Fruit fly (Drosophila melanogaster): ENCODE measurements around the gene LManV.

LManV gene

dm6 chr2L:8776163-8776562 lies at the start of gene LManV:
LManV (minus strand) TSS chr2L:8776263.
- no peak for TF ChIP-seq Sin3A (optimal IDR thresholded peaks at IDR 0.05)
- no peak for TF ChIP-seq h (optimal IDR thresholded peaks at IDR 0.05)
- no peak for TF ChIP-seq Myc (optimal IDR thresholded peaks at IDR 0.05)
- TF ChIP-seq ttk (optimal IDR thresholded peaks at IDR 0.05): no peak
- no peak for TF ChIP-seq psq (optimal IDR thresholded peaks at IDR 0.05)
- TF ChIP-seq insv (optimal IDR thresholded peaks at IDR 0.05): no peak

dm6 chr2L:8825222-8825869 lies 49.3 kb upstream of the LManV start, which contains the start of gene SoxN:
SoxN (plus strand) TSS chr2L:8825645.
- TF ChIP-seq h (optimal IDR thresholded peaks at IDR 0.05): no peak
- TF ChIP-seq ttk (optimal IDR thresholded peaks at IDR 0.05): no peak

DNA sequence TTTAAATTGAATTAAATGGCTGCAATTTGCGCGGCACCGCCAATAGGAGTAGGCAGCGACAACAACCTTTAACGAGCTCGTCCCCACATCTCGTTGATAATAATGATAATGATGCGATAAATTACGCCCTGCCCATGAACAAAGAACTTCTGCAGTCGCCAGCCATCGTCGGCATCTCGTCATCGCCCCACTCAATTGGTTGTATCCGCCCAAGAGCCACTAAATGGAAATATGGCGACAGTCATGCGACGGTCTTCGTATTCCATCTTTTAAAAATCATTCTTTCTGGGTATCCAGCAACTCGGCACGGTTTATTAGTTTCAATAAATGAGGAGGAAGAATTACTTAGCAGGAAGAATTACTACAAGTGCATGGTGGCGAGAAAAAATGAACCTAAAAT lies 44.5 kb upstream of the LManV start:
- no peak for TF ChIP-seq insv (optimal IDR thresholded peaks at IDR 0.05)
- no peak for TF ChIP-seq Myc (optimal IDR thresholded peaks at IDR 0.05)
- no peak for TF ChIP-seq Sin3A (optimal IDR thresholded peaks at IDR 0.05)
- TF ChIP-seq ttk (optimal IDR thresholded peaks at IDR 0.05): no peak
- no peak for TF ChIP-seq h (optimal IDR thresholded peaks at IDR 0.05)
- TF ChIP-seq psq (optimal IDR thresholded peaks at IDR 0.05): no peak

DNA sequence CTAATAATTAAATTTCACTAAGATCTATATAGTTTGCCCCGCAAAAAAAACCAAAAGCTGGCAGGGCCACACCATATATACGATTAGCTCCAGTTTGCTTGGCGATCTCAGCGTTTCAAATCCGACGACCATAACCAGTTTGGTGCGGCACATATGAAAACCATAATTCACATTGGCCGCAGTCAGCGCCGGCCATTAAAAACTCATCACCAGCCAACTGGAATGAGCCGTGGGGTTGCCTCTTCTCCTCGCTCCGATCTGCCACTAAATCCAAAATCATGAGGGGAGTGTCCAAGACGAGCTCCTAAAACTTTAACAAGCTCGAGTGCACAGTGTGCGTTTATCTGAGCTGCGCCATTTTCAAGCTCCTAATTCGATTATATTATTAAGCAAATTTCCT lies 41.3 kb upstream of the LManV start:
- TF ChIP-seq Myc (optimal IDR thresholded peaks at IDR 0.05) (no peak), psq (optimal IDR thresholded peaks at IDR 0.05) (no peak), insv (optimal IDR thresholded peaks at IDR 0.05) (no peak)

DNA sequence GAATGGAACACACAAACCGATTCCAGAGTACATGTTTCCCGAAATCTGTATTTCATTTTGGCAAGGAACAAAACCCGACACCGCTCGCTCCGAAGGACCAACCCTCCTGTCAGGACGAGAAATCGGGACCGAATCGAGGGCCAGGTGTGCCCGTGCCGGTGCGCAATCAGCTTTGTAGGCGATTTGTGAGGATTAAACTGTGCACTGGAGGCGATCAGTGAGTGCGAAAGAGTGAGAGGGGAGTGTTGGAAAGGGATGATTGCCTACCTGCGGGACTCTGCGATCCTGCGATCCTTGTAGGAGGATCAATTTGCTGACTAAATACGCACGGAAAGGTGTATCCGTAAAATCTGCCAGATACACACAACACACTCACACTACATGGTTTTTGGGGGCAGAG lies 33.7 kb upstream of the LManV start:
- TF ChIP-seq Myc (optimal IDR thresholded peaks at IDR 0.05) (no peak), Sin3A (optimal IDR thresholded peaks at IDR 0.05) (no peak), h (optimal IDR thresholded peaks at IDR 0.05) (no peak)

- TF ChIP-seq Sin3A (optimal IDR thresholded peaks at IDR 0.05): no peak
- no peak for TF ChIP-seq ttk (optimal IDR thresholded peaks at IDR 0.05)
- TF ChIP-seq h (optimal IDR thresholded peaks at IDR 0.05): no peak
- TF ChIP-seq Myc (optimal IDR thresholded peaks at IDR 0.05): no peak
- no peak for TF ChIP-seq insv (optimal IDR thresholded peaks at IDR 0.05)
- TF ChIP-seq psq (optimal IDR thresholded peaks at IDR 0.05): no peak
These were observed 28.1 kb upstream of the LManV start for dm6 chr2L:8804128-8804527.

dm6 chr2L:8799009-8799408 lies 22.9 kb upstream of the LManV start:
- TF ChIP-seq insv (optimal IDR thresholded peaks at IDR 0.05) (no peak), Myc (optimal IDR thresholded peaks at IDR 0.05) (no peak), h (optimal IDR thresholded peaks at IDR 0.05) (no peak), psq (optimal IDR thresholded peaks at IDR 0.05) (no peak), Sin3A (optimal IDR thresholded peaks at IDR 0.05) (no peak), ttk (optimal IDR thresholded peaks at IDR 0.05) (no peak)

DNA sequence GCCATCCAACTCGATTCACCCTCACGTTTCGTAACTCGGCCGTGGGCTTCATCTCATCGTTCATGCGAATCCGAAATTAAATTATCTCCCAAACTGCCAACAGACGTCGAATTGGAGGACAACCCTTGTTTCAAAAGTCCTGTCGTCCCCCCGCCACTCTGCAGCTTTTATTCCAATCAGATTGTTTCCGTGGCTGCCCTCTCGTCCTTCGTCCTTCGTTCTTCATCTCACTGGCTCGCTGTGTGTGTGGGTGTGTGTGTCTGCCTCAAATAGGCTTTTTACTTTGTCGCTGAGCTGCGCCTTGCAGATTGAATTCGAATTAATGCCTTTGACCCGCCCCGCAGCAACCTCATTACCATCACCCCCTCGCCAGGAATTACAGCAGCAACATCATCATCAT lies 18.1 kb upstream of the LManV start:
- TF ChIP-seq Myc (optimal IDR thresholded peaks at IDR 0.05) (no peak), Sin3A (optimal IDR thresholded peaks at IDR 0.05) (no peak), psq (optimal IDR thresholded peaks at IDR 0.05) (no peak), h (optimal IDR thresholded peaks at IDR 0.05) (no peak), insv (optimal IDR thresholded peaks at IDR 0.05) (no peak), ttk (optimal IDR thresholded peaks at IDR 0.05) (no peak)

- TF ChIP-seq Myc (optimal IDR thresholded peaks at IDR 0.05) (no peak), ttk (optimal IDR thresholded peaks at IDR 0.05) (no peak), Sin3A (optimal IDR thresholded peaks at IDR 0.05) (no peak), h (optimal IDR thresholded peaks at IDR 0.05) (no peak)
These were observed 15.6 kb upstream of the LManV start for dm6 chr2L:8791703-8792102.

DNA sequence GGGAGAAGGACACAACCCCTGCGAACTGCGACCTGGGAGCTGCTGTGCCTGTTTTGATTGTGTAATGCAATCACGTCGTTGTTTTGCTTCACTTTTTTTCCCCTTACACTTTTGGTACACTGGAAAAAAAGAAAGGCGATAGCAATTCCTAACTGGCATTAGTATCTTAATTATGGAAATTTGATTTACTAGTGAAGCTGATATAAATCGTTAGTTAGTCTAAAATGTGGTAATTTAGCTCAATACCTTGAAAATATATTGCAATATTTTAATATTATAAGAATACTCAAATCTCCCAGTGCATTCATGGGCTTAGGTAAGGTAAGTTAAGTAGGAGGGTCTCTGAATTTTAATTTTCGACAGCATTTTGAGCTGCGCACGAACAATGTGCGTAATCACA lies 11.5 kb upstream of the LManV start:
- TF ChIP-seq Sin3A (optimal IDR thresholded peaks at IDR 0.05): no peak
- TF ChIP-seq psq (optimal IDR thresholded peaks at IDR 0.05): no peak
- TF ChIP-seq ttk (optimal IDR thresholded peaks at IDR 0.05): no peak
- no peak for TF ChIP-seq Myc (optimal IDR thresholded peaks at IDR 0.05)
- TF ChIP-seq h (optimal IDR thresholded peaks at IDR 0.05): no peak
- no peak for TF ChIP-seq insv (optimal IDR thresholded peaks at IDR 0.05)

dm6 chr2L:8784731-8785130 lies 8.7 kb upstream of the LManV start:
- TF ChIP-seq ttk (optimal IDR thresholded peaks at IDR 0.05) (no peak), h (optimal IDR thresholded peaks at IDR 0.05) (no peak), Myc (optimal IDR thresholded peaks at IDR 0.05) (no peak), psq (optimal IDR thresholded peaks at IDR 0.05) (no peak)

- TF ChIP-seq h (optimal IDR thresholded peaks at IDR 0.05): no peak
- no peak for TF ChIP-seq psq (optimal IDR thresholded peaks at IDR 0.05)
- TF ChIP-seq ttk (optimal IDR thresholded peaks at IDR 0.05): no peak
- no peak for TF ChIP-seq Sin3A (optimal IDR thresholded peaks at IDR 0.05)
- TF ChIP-seq insv (optimal IDR thresholded peaks at IDR 0.05): no peak
- TF ChIP-seq Myc (optimal IDR thresholded peaks at IDR 0.05): no peak
These were observed 6.3 kb upstream of the LManV start, which contains the start of gene CG42710 for dm6 chr2L:8782400-8782799. CG42710 (minus strand) TSS chr2L:8782500.

- TF ChIP-seq h (optimal IDR thresholded peaks at IDR 0.05): no peak
- TF ChIP-seq Sin3A (optimal IDR thresholded peaks at IDR 0.05): no peak
- no peak for TF ChIP-seq ttk (optimal IDR thresholded peaks at IDR 0.05)
- no peak for TF ChIP-seq Myc (optimal IDR thresholded peaks at IDR 0.05)
- TF ChIP-seq insv (optimal IDR thresholded peaks at IDR 0.05): no peak
- no peak for TF ChIP-seq psq (optimal IDR thresholded peaks at IDR 0.05)
These were observed 5.1 kb upstream of the LManV start, which contains the start of gene LManVI for dm6 chr2L:8781152-8781551. LManVI (minus strand) TSS chr2L:8781252.
